Fruit fly (Drosophila melanogaster) whole organism, embryonic: ENCODE data around the gene Uck.

ENCODE experiments used
- ATbp ChIP-seq: fragments of 200-800 bp; sonication (Bioruptor generic); optimal IDR thresholded peaks from 2 replicates; lab custom pipeline; 2017; ENCODE audit warnings: missing biosample characterization, mild to moderate bottlenecking, missing genetic modification characterization, missing genetic modification reagents
- Ada2b ChIP-seq: fragments of 200-800 bp; sonication (Bioruptor generic); IDR thresholded peaks from 2 replicates; pipeline ENCODE4 v1.3.6; 2022; ENCODE audit warnings: missing biosample characterization, missing genetic modification characterization
- Atf6 ChIP-seq: fragments of 200-800 bp; sonication (Bioruptor generic); IDR thresholded peaks from 2 replicates; pipeline ENCODE4 v1.3.6; 2022; ENCODE audit warnings: missing biosample characterization, missing genetic modification characterization
- Blimp-1 ChIP-seq: fragments of 200-800 bp; sonication (Bioruptor generic); optimal IDR thresholded peaks from 3 replicates; lab custom pipeline; 2018; ENCODE audit warnings: missing biosample characterization, missing genetic modification characterization, mild to moderate bottlenecking, moderate library complexity, missing genetic modification reagents
- Bteb2 ChIP-seq: fragments of 200-800 bp; sonication (Bioruptor generic); optimal IDR thresholded peaks from 2 replicates; lab custom pipeline; 2016; ENCODE audit warnings: missing biosample characterization, missing genetic modification characterization
- CG1024 ChIP-seq: fragments of 200-800 bp; sonication (Bioruptor generic); IDR thresholded peaks from 2 replicates; pipeline ENCODE4 v1.3.6; 2022; ENCODE audit warnings: missing biosample characterization, missing genetic modification characterization
- CG10431 ChIP-seq: fragments of 200-800 bp; sonication (Bioruptor generic); optimal IDR thresholded peaks from 3 replicates; lab custom pipeline; 2018; ENCODE audit warnings: missing biosample characterization, mild to moderate bottlenecking, missing genetic modification characterization
- CG10654 ChIP-seq: fragments of 200-800 bp; sonication (Bioruptor generic); optimal IDR thresholded peaks from 2 replicates; lab custom pipeline; 2016; ENCODE audit warnings: missing biosample characterization, missing genetic modification characterization
- CG11696 ChIP-seq: fragments of 200-800 bp; sonication (Bioruptor generic); IDR thresholded peaks from 2 replicates; pipeline ENCODE4 v1.3.6; 2022; ENCODE audit warnings: missing biosample characterization, missing genetic modification characterization
- CG12071 ChIP-seq: fragments of 200-800 bp; sonication (Bioruptor generic); optimal IDR thresholded peaks from 3 replicates; lab custom pipeline; 2018; ENCODE audit warnings: missing biosample characterization, mild to moderate bottlenecking, missing genetic modification characterization
- CG14014 ChIP-seq: fragments of 200-800 bp; sonication (Bioruptor generic); IDR thresholded peaks from 2 replicates; pipeline ENCODE4 v1.3.6; 2022; ENCODE audit warnings: missing biosample characterization, missing genetic modification characterization
- CG1529 ChIP-seq: fragments of 200-800 bp; sonication (Bioruptor generic); optimal IDR thresholded peaks from 3 replicates; lab custom pipeline; 2018; ENCODE audit warnings: missing biosample characterization, missing genetic modification characterization
- CG17361 ChIP-seq: fragments of 200-800 bp; sonication (Bioruptor generic); IDR thresholded peaks from 3 replicates; pipeline ENCODE4 v1.3.6; 2022; ENCODE audit warnings: missing biosample characterization, missing genetic modification characterization
- CG17568 ChIP-seq: fragments of 200-800 bp; sonication (Bioruptor generic); optimal IDR thresholded peaks from 2 replicates; lab custom pipeline; 2018; ENCODE audit warnings: missing biosample characterization, mild to moderate bottlenecking, missing genetic modification characterization, moderate library complexity
- CG17802 ChIP-seq: fragments of 200-800 bp; sonication (Bioruptor generic); optimal IDR thresholded peaks from 2 replicates; lab custom pipeline; 2018; ENCODE audit warnings: missing biosample characterization, mild to moderate bottlenecking, missing genetic modification characterization, moderate library complexity
- CG2202 ChIP-seq: fragments of 200-800 bp; sonication (Bioruptor generic); optimal IDR thresholded peaks from 2 replicates; lab custom pipeline; 2018; ENCODE audit warnings: missing biosample characterization, mild to moderate bottlenecking, missing genetic modification characterization
- CG30403 ChIP-seq: fragments of 200-800 bp; sonication (Bioruptor generic); optimal IDR thresholded peaks from 3 replicates; lab custom pipeline; 2016; ENCODE audit warnings: missing biosample characterization, missing genetic modification characterization
- CG30431 ChIP-seq: fragments of 200-800 bp; sonication (Bioruptor generic); optimal IDR thresholded peaks from 2 replicates; lab custom pipeline; 2017; ENCODE audit warnings: missing biosample characterization, missing genetic modification characterization
- CG3407 ChIP-seq: fragments of 200-800 bp; sonication (Bioruptor generic); optimal IDR thresholded peaks from 2 replicates; lab custom pipeline; 2018; ENCODE audit warnings: missing biosample characterization, mild to moderate bottlenecking, missing genetic modification characterization
- CG34422 ChIP-seq: fragments of 200-800 bp; sonication (Bioruptor generic); IDR thresholded peaks from 3 replicates; pipeline ENCODE4 v1.3.6; 2022; ENCODE audit warnings: missing biosample characterization, missing genetic modification characterization
- CG4424 ChIP-seq: fragments of 200-800 bp; sonication (Bioruptor generic); optimal IDR thresholded peaks from 3 replicates; lab custom pipeline; 2016; ENCODE audit warnings: missing biosample characterization, missing genetic modification characterization
- CG5953 ChIP-seq: fragments of 200-800 bp; sonication (Bioruptor generic); IDR thresholded peaks from 2 replicates; pipeline ENCODE4 v1.3.6; 2022; ENCODE audit warnings: missing biosample characterization, missing genetic modification characterization
- CG6254 ChIP-seq: fragments of 200-800 bp; sonication (Bioruptor generic); optimal IDR thresholded peaks from 3 replicates; lab custom pipeline; 2017; ENCODE audit warnings: mild to moderate bottlenecking, missing biosample characterization, missing genetic modification reagents, missing genetic modification characterization
- CG7357 ChIP-seq: fragments of 200-800 bp; sonication (Bioruptor generic); IDR thresholded peaks from 3 replicates; pipeline ENCODE4 v1.3.6; 2022; ENCODE audit warnings: missing biosample characterization, missing genetic modification characterization
- CG7928 ChIP-seq: fragments of 200-800 bp; sonication (Bioruptor generic); optimal IDR thresholded peaks from 2 replicates; lab custom pipeline; 2017; ENCODE audit warnings: missing biosample characterization, mild to moderate bottlenecking, missing genetic modification characterization
- CG8089 ChIP-seq: fragments of 200-800 bp; sonication (Bioruptor generic); optimal IDR thresholded peaks from 3 replicates; lab custom pipeline; 2016; ENCODE audit warnings: missing biosample characterization, missing genetic modification characterization
- Drgx ChIP-seq: fragments of 200-800 bp; sonication (Bioruptor generic); IDR thresholded peaks from 2 replicates; pipeline ENCODE4 v1.3.6; 2022; ENCODE audit warnings: missing biosample characterization, missing genetic modification characterization
- E2f1 ChIP-seq: fragments of 200-800 bp; sonication (Bioruptor generic); IDR thresholded peaks from 2 replicates; pipeline ENCODE4 v1.3.6; 2022; ENCODE audit warnings: missing biosample characterization, missing genetic modification characterization
- HHEX ChIP-seq: fragments of 200-800 bp; sonication (Bioruptor generic); optimal IDR thresholded peaks from 3 replicates; lab custom pipeline; 2017; ENCODE audit warnings: missing biosample characterization, mild to moderate bottlenecking, missing genetic modification characterization, missing genetic modification reagents
- HLH3B ChIP-seq: fragments of 200-800 bp; sonication (Bioruptor generic); IDR thresholded peaks from 2 replicates; pipeline ENCODE4 v1.3.6; 2022; ENCODE audit warnings: missing biosample characterization, missing genetic modification characterization
- Lhr ChIP-seq: fragments of 200-800 bp; sonication (Bioruptor generic); optimal IDR thresholded peaks from 3 replicates; lab custom pipeline; 2017; ENCODE audit warnings: mild to moderate bottlenecking, missing biosample characterization, missing genetic modification reagents, missing genetic modification characterization
- Meics ChIP-seq: fragments of 200-800 bp; sonication (Bioruptor generic); optimal IDR thresholded peaks from 2 replicates; lab custom pipeline; 2017; ENCODE audit warnings: missing biosample characterization, mild to moderate bottlenecking, missing genetic modification characterization
- Scr ChIP-seq: fragments of 200-800 bp; sonication (Bioruptor generic); IDR thresholded peaks from 2 replicates; pipeline ENCODE4 v1.3.6; 2022; ENCODE audit warnings: missing biosample characterization, missing genetic modification characterization; ENCODE audit not compliant: partially characterized antibody
- Sox100B ChIP-seq: fragments of 200-800 bp; sonication (Bioruptor generic); optimal IDR thresholded peaks from 3 replicates; lab custom pipeline; 2018; ENCODE audit warnings: missing biosample characterization, mild to moderate bottlenecking, missing genetic modification characterization
- Xrp1 ChIP-seq: fragments of 200-800 bp; sonication (Bioruptor generic); IDR thresholded peaks from 2 replicates; pipeline ENCODE4 v1.3.6; 2022; ENCODE audit warnings: missing biosample characterization, missing genetic modification characterization
- bsh ChIP-seq, 2 experiments: fragments of 200-800 bp; sonication (Bioruptor generic); optimal IDR thresholded peaks; 2 replicates each; lab custom pipeline; 2017 to 2018; ENCODE audit warnings: mild to moderate bottlenecking in 2 of 2, missing biosample characterization in 2 of 2, missing genetic modification characterization in 2 of 2, moderate library complexity in 1 of 2
- emc ChIP-seq: fragments of 200-800 bp; sonication (Bioruptor generic); optimal IDR thresholded peaks from 2 replicates; lab custom pipeline; 2016; ENCODE audit warnings: missing biosample characterization, missing genetic modification characterization
- fd64A ChIP-seq: fragments of 200-800 bp; sonication (Bioruptor generic); optimal IDR thresholded peaks from 3 replicates; lab custom pipeline; 2018; ENCODE audit warnings: missing biosample characterization, mild to moderate bottlenecking, missing genetic modification characterization
- gem ChIP-seq: fragments of 200-800 bp; sonication (Bioruptor generic); optimal IDR thresholded peaks from 2 replicates; lab custom pipeline; 2019; ENCODE audit warnings: missing biosample characterization, mild to moderate bottlenecking, missing genetic modification characterization, moderate library complexity
- gsb-n ChIP-seq: fragments of 200-800 bp; sonication (Bioruptor generic); optimal IDR thresholded peaks from 3 replicates; lab custom pipeline; 2018; ENCODE audit warnings: missing biosample characterization, mild to moderate bottlenecking, missing genetic modification characterization
- hkb ChIP-seq, 2 experiments: fragments of 200-800 bp in 1 of 2; fragments of >200 bp in 1 of 2; sonication (Bioruptor generic) in 1 of 2; IDR thresholded peaks in 1 of 2; optimal IDR thresholded peaks in 1 of 2; 2 replicates each; pipeline versions ENCODE4 v1.3.6 to Lab custom; 2017 to 2022; ENCODE audit warnings: missing biosample characterization in 1 of 2, missing genetic modification characterization in 1 of 2
- kni ChIP-seq: fragments of 200-800 bp; sonication (Bioruptor generic); optimal IDR thresholded peaks from 3 replicates; lab custom pipeline; 2017; ENCODE audit warnings: mild to moderate bottlenecking, missing biosample characterization, missing genetic modification reagents, missing genetic modification characterization
- pan ChIP-seq, 4 experiments: fragments of >200 bp in 3 of 4; fragments of 200-800 bp in 1 of 4; sonication (Bioruptor generic) in 1 of 4; optimal IDR thresholded peaks in 3 of 4; IDR thresholded peaks in 1 of 4; 2 replicates each; pipeline versions ENCODE4 v1.3.6 to Lab custom; 2017 to 2022; ENCODE audit warnings: missing biosample characterization in 2 of 4, missing genetic modification characterization in 2 of 4, mixed read lengths in 1 of 4
- pb ChIP-seq: fragments of 200-800 bp; sonication (Bioruptor generic); optimal IDR thresholded peaks from 3 replicates; lab custom pipeline; 2016; ENCODE audit warnings: missing biosample characterization, missing genetic modification characterization
- prd ChIP-seq, 3 experiments: fragments of >200 bp in 2 of 3; fragments of 200-800 bp in 1 of 3; sonication (Bioruptor generic) in 1 of 3; optimal IDR thresholded peaks in 2 of 3; IDR thresholded peaks in 1 of 3; 2 replicates in 2 of 3; 3 replicates in 1 of 3; pipeline versions ENCODE4 v1.3.6 to Lab custom; 2017 to 2022; ENCODE audit warnings: missing biosample characterization in 1 of 3, missing genetic modification characterization in 1 of 3
- sens ChIP-seq: fragments of 200-800 bp; sonication (Bioruptor generic); peaks from one replicate; lab custom pipeline; 2016; ENCODE audit warnings: missing biosample characterization, missing genetic modification characterization
- slbo ChIP-seq: fragments of 200-800 bp; sonication (Bioruptor generic); IDR thresholded peaks from 2 replicates; pipeline ENCODE4 v1.3.6; 2022; ENCODE audit warnings: missing biosample characterization, missing genetic modification characterization
- tgo ChIP-seq: fragments of 200-800 bp; sonication (Bioruptor generic); IDR thresholded peaks from 3 replicates; pipeline ENCODE4 v1.3.6; 2022; ENCODE audit warnings: missing biosample characterization, missing genetic modification characterization
- vvl ChIP-seq: fragments of 200-800 bp; sonication (Bioruptor generic); IDR thresholded peaks from 2 replicates; pipeline ENCODE4 v1.3.6; 2022; ENCODE audit warnings: missing biosample characterization, missing genetic modification characterization
- yki ChIP-seq: fragments of >200 bp; optimal IDR thresholded peaks from 3 replicates; lab custom pipeline; 2018

The Uck gene

DNA sequence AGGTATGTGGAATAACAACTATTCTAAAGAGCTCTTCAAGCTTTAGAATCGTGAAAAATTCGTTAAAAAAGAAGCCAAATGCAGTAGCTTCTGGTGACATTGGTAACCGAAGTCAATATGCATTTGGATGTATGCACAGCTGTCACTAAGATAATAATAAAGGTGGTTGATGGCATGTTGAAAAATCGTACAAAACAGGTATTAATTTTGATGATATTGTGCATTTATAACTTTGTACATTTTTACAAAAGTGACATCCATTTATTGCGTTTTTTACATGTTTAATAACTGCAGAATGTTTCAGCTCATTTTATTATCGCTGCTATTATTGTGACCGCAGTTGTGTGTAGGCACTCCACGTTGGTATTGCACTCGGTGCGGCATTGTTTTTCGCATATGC lies 11.5 kb downstream of the Uck start (continued):
- TF ChIP-seq HHEX: peak; percentile 36
- TF ChIP-seq CG5953 (GFP tag; lab: Robert Waterston, UW): 0 out of 2 replicates have a peak, but pooled peaks have one; percentile 45
- TF ChIP-seq Lhr (GFP tag; lab: Kevin White, UChicago): no peak
- no peak for TF ChIP-seq CG17361 (GFP tag; lab: Robert Waterston, UW)
- TF ChIP-seq CG1529 (GFP tag; lab: Kevin White, UChicago): peak; percentile 5
- peak; percentile 46; the same call in 1 of the 2 replicates for TF ChIP-seq Drgx (GFP tag; lab: Robert Waterston, UW)
- TF ChIP-seq sens (GFP tag; lab: Kevin White, UChicago): peak; percentile 87
- TF ChIP-seq CG8089 (GFP tag; lab: Kevin White, UChicago): no peak
- peak; percentile 15; the same call in 1 of the 2 replicates for TF ChIP-seq HLH3B (GFP tag; lab: Robert Waterston, UW)
- peak; percentile 4 for TF ChIP-seq gem (tag; lab: Kevin White, UChicago)
- no peak for TF ChIP-seq pb (GFP tag; lab: Kevin White, UChicago)
- TF ChIP-seq Bteb2 (GFP tag; lab: Kevin White, UChicago): no peak
- peak in 1 of 2 experiments; percentile 43 for TF ChIP-seq bsh (GFP tag; optimal IDR thresholded peaks at IDR 0.05; lab: Kevin White, UChicago)
- peak; percentile 27 for TF ChIP-seq fd64A
- no peak for TF ChIP-seq emc (GFP tag; lab: Kevin White, UChicago)
- no peak for TF ChIP-seq hkb (optimal IDR thresholded peaks at IDR 0.05; lab: Kevin White, UChicago)
- peak; percentile 38 for TF ChIP-seq hkb (GFP tag; IDR thresholded peaks at IDR 0.05; lab: Robert Waterston, UW)
- no peak for TF ChIP-seq CG7928 (GFP tag; lab: Kevin White, UChicago)
- peak; percentile 45 for TF ChIP-seq Xrp1
- peak; percentile 8 for TF ChIP-seq gsb-n (tag; lab: Kevin White, UChicago)
- TF ChIP-seq CG2202 (tag; lab: Kevin White, UChicago): peak; percentile 5
- TF ChIP-seq CG3407 (GFP tag; lab: Kevin White, UChicago): peak; percentile 30
- TF ChIP-seq Scr: no peak
- TF ChIP-seq CG4424: peak; percentile 2
- peak; percentile 29 for TF ChIP-seq CG12071 (GFP tag; lab: Kevin White, UChicago)
- no peak for TF ChIP-seq yki (lab: Kevin White, UChicago)
- peak; percentile 72 for TF ChIP-seq ATbp (GFP tag; lab: Kevin White, UChicago)
- peak; percentile 38 for TF ChIP-seq Blimp-1 (GFP tag; lab: Kevin White, UChicago)
- TF ChIP-seq CG10431 (GFP tag; lab: Kevin White, UChicago): peak; percentile 25
- TF ChIP-seq kni (GFP tag; lab: Kevin White, UChicago): peak; percentile 8
- peak; percentile 10; the same call in 1 of the 2 replicates for TF ChIP-seq CG14014 (GFP tag; lab: Robert Waterston, UW)
- TF ChIP-seq Sox100B (GFP tag; lab: Kevin White, UChicago): peak; percentile 30
- peak; percentile 36; the same call in 1 of the 2 replicates for TF ChIP-seq CG1024 (GFP tag; lab: Robert Waterston, UW)
- peak; percentile 0 for TF ChIP-seq CG10654
- TF ChIP-seq CG6254 (GFP tag; lab: Kevin White, UChicago): peak; percentile 27
- TF ChIP-seq CG11696 (GFP tag; lab: Robert Waterston, UW): peak; percentile 66

DNA sequence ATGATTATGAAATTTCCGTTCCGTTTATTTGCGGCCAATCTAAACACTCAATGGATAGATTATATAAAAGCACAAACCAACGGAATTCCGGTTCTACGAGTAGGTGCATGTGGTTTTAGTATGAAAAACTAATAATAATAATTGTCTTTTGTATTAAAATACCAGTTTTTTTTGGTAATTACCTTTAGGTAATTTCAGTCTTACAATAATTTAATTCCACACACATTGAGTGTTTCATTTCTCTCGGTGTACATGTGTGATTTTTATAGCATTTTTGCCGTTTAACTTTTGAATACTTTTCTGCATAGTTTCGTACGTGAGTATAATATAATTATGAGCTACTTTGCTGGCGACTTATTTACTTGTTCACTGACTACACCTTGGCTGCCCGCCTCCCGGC lies 13.1 kb downstream of the Uck start:
- TF ChIP-seq vvl (GFP tag; lab: Robert Waterston, UW) (peak; percentile 30; the same call in 1 of the 2 replicates), tgo (GFP tag; lab: Robert Waterston, UW) (peak; percentile 41; the same call in 1 of the 3 replicates), prd (optimal IDR thresholded peaks at IDR 0.05; lab: Kevin White, UChicago) (no peak), prd (GFP tag; IDR thresholded peaks at IDR 0.05; lab: Robert Waterston, UW) (peak; percentile 30; the same call in 1 of the 3 replicates), CG30403 (peak; percentile 23), slbo (GFP tag; lab: Robert Waterston, UW) (peak; percentile 54), CG10431 (GFP tag; lab: Kevin White, UChicago) (no peak), Ada2b (GFP tag; lab: Robert Waterston, UW) (peak; percentile 45), Atf6 (GFP tag; lab: Robert Waterston, UW) (0 out of 2 replicates have a peak, but pooled peaks have one; percentile 11), pan (optimal IDR thresholded peaks at IDR 0.05; lab: Kevin White, UChicago) (no peak), pan (GFP tag; optimal IDR thresholded peaks at IDR 0.05 in 1 of 2, IDR thresholded peaks at IDR 0.05 in 1 of 2) (peak in 1 of 2 experiments; percentile 54), CG17568 (GFP tag; lab: Kevin White, UChicago) (no peak), Meics (GFP tag; lab: Kevin White, UChicago) (no peak), E2f1 (GFP tag; lab: Robert Waterston, UW) (peak; percentile 16; the same call in 1 of the 2 replicates), CG30431 (peak; percentile 0), CG34422 (GFP tag; lab: Robert Waterston, UW) (no peak), CG7357 (peak; percentile 31; the same call in 1 of the 3 replicates), CG17802 (tag; lab: Kevin White, UChicago) (no peak)
